Fruit fly (Drosophila melanogaster) whole organism, wandering third instar larva: ENCODE measurements around the gene Tim17a1.

ENCODE experiments used
- Abd-B ChIP-seq: fragments of >200 bp; optimal IDR thresholded peaks from 2 replicates; lab custom pipeline; 2017; ENCODE audit warnings: missing biosample characterization, missing genetic modification characterization
- CG9705 ChIP-seq: fragments of 200-800 bp; sonication (Bioruptor generic); optimal IDR thresholded peaks from 2 replicates; lab custom pipeline; 2018; ENCODE audit warnings: missing biosample characterization, mild to moderate bottlenecking, missing genetic modification characterization
- Dfd ChIP-seq: fragments of >200 bp; optimal IDR thresholded peaks from 2 replicates; lab custom pipeline; 2017; ENCODE audit warnings: missing biosample characterization, missing genetic modification characterization
- N ChIP-seq: fragments of >200 bp; optimal IDR thresholded peaks from 2 replicates; lab custom pipeline; 2018; ENCODE audit warnings: missing biosample characterization, missing external identifiers, missing genetic modification characterization
- lola ChIP-seq: fragments of >200 bp; optimal IDR thresholded peaks from 2 replicates; lab custom pipeline; 2017; ENCODE audit warnings: missing biosample characterization, missing genetic modification characterization
- pan ChIP-seq: fragments of >200 bp; optimal IDR thresholded peaks from 2 replicates; lab custom pipeline; 2017
- psq ChIP-seq: fragments of 200-800 bp; sonication (Bioruptor generic); optimal IDR thresholded peaks from 3 replicates; lab custom pipeline; 2017; ENCODE audit warnings: missing biosample characterization, mild to moderate bottlenecking, missing genetic modification characterization, moderate library complexity
- rgr ChIP-seq: fragments of 200-800 bp; sonication (Bioruptor generic); optimal IDR thresholded peaks from 3 replicates; lab custom pipeline; 2016; ENCODE audit warnings: missing biosample characterization, mild to moderate bottlenecking, missing genetic modification characterization

DNA sequence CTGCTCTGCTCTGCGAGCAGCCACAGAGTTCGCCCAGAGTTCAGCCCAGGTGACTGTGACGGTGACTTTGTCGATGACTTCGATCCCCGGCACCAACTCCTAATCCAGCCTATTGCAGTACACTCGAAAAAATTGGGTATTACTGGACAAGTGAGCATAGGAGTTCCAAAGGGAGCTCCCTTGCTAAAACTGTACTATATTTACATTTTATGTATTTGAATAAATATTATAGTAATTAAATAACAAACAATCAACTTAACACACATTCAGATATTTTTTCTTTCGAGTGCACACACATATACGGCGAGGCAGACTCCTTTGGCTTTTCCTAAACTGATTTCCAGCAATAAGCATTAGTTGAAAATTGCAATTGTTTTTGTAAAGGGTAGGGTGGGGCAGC lies 49.0 kb downstream of the Tim17a1 start:
- no peak for TF ChIP-seq CG9705 (GFP tag; lab: Kevin White, UChicago)
- TF ChIP-seq lola (GFP tag; lab: Kevin White, UChicago), result no peak
- TF ChIP-seq Dfd (GFP tag; lab: Kevin White, UChicago), result no peak
- no peak for TF ChIP-seq psq (GFP tag; lab: Kevin White, UChicago)
- no peak for TF ChIP-seq pan (lab: Kevin White, UChicago)
- TF ChIP-seq Abd-B (GFP tag; lab: Kevin White, UChicago), result no peak
- TF ChIP-seq N (GFP tag; lab: Kevin White, UChicago), result no peak
- TF ChIP-seq rgr (GFP tag; lab: Kevin White, UChicago), result no peak
